Worm (Caenorhabditis elegans) whole organism, L1 larva: ENCODE measurements around the gene ZC487.1.

ENCODE experiments used
- blmp-1 ChIP-seq: fragments of 150-350 bp; optimal IDR thresholded peaks from 2 replicates; lab custom pipeline; 2014; ENCODE audit warnings: missing biosample characterization, missing genetic modification characterization
- egl-27 ChIP-seq, 2 experiments: fragments of 150-350 bp in 1 of 2; sonication (generic microtip); optimal IDR thresholded peaks; 3 replicates each; lab custom pipeline; 2017 to 2018; ENCODE audit warnings: missing biosample characterization in 2 of 2, missing genetic modification characterization in 2 of 2, missing genetic modification reagents in 2 of 2
- fkh-10 ChIP-seq: sonication (generic microtip); optimal IDR thresholded peaks from 2 replicates; lab custom pipeline; 2017; ENCODE audit warnings: missing biosample characterization, missing genetic modification reagents, missing genetic modification characterization
- nhr-11 ChIP-seq: fragments of 150-350 bp; optimal IDR thresholded peaks from 2 replicates; lab custom pipeline; 2014; ENCODE audit warnings: missing biosample characterization, missing genetic modification characterization
- snpc-4 ChIP-seq: fragments of 150-350 bp; optimal IDR thresholded peaks from 2 replicates; lab custom pipeline; 2014; ENCODE audit warnings: missing biosample characterization, missing genetic modification characterization

DNA sequence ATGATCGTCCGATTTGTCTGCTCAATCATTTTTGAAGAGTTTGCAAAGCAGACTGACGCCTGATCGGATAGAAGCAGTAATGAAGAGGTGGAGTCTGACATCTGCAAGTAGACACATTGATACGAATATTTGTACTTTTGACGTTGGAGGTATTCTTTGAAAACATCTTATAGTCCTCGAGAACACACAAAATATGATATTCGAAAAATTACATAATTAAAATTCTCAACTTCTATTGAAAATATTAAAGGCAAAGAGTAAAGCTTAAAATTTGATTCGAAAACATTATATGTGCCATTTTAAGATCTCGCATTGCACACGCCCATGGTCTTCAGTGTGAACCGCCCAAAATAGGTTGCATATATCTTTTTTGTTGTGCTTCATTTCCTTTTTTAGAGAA, 4.9 kb upstream of the ZC487.1 start, which contains the start of gene ZC487.2:
- no peak for TF ChIP-seq egl-27 (tag; optimal IDR thresholded peaks at IDR 0.05; lab: Kevin White, UChicago)
- TF ChIP-seq nhr-11 (tag; lab: Kevin White, UChicago): no peak
- no peak for TF ChIP-seq fkh-10
- no peak for TF ChIP-seq blmp-1 (tag; lab: Kevin White, UChicago)
- no peak for TF ChIP-seq snpc-4 (tag; lab: Kevin White, UChicago)
